Fruit fly (Drosophila melanogaster): Measurements from ENCODE around the gene Sf3b5.

The Sf3b5 gene

DNA sequence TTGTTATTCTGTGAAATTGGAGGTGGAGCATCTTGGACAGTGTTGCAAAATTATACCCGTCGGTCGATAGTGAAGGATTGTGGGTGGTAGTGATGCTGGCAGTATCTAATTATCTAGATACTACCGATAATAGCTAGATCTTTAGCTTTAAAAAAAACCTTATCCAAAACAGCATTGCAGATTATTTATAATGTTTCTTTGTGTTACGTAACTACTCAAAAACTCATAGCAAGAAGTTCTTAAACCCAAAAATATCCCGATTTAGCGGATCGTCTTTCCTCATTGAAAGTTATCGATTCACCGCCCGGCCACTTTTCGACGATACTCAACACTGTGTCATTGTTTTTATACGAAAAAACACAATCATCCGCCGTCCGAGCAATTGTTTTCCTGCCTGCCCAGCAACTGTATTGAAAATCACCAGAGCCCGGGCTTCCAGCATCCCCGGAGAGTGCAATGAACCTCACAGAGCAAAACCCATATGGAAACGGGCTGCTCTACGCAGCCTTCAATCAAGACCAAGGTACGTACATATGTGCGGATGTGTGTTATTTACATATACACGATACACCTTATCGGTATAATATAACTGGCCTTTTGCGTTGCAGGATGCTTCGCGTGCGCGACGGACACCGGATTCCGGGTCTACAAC lies 22.1 kb downstream of the Sf3b5 start, which contains the start of gene CG11975 (continued):
- TF ChIP-seq ewg (GFP tag; optimal IDR thresholded peaks at IDR 0.05) (peak; percentile 50), YL-1 (GFP tag; optimal IDR thresholded peaks at IDR 0.05) (peak; percentile 77), dati (GFP tag; IDR thresholded peaks at IDR 0.05) (no peak), ems (GFP tag; optimal IDR thresholded peaks at IDR 0.05) (peak; percentile 87), Myb (GFP tag; optimal IDR thresholded peaks at IDR 0.05) (peak; percentile 74), CG4328 (GFP tag; optimal IDR thresholded peaks at IDR 0.05) (peak; percentile 30), CG14965 (GFP tag; optimal IDR thresholded peaks at IDR 0.05; ENCODE audit: borderline replicate concordance) (peak; percentile 6), Vsx1 (GFP tag; optimal IDR thresholded peaks at IDR 0.05) (no peak), CG1603 (tag; optimal IDR thresholded peaks at IDR 0.05) (no peak), Mes4 (GFP tag; optimal IDR thresholded peaks at IDR 0.05) (peak; percentile 69), CG14667 (GFP tag; IDR thresholded peaks at IDR 0.05) (0 out of 2 replicates have a peak, but pooled peaks have one; percentile 12), CG3281 (GFP tag; optimal IDR thresholded peaks at IDR 0.05) (peak; percentile 76), Adf1 (GFP tag; IDR thresholded peaks at IDR 0.05) (0 out of 2 replicates have a peak, but pooled peaks have one; percentile 12), CG4707 (GFP tag; optimal IDR thresholded peaks at IDR 0.05) (no peak), row (GFP tag; IDR thresholded peaks at IDR 0.05) (peak; percentile 87), sug (tag; optimal IDR thresholded peaks at IDR 0.05) (peak; percentile 80), Opbp (GFP tag; IDR thresholded peaks at IDR 0.05; ENCODE audit: partially characterized antibody) (peak; percentile 55; the same call in 2 of the 3 replicates), dysf (GFP tag; IDR thresholded peaks at IDR 0.05) (peak; percentile 70), slp2 (GFP tag; optimal IDR thresholded peaks at IDR 0.05) (peak; percentile 78), CG15514 (GFP tag; optimal IDR thresholded peaks at IDR 0.05) (peak; percentile 77), BEAF-32 (GFP tag; optimal IDR thresholded peaks at IDR 0.05) (peak; percentile 84), CG12104 (GFP tag; optimal IDR thresholded peaks at IDR 0.05) (peak; percentile 60), gce (GFP tag; IDR thresholded peaks at IDR 0.05) (no peak), prd (optimal IDR thresholded peaks at IDR 0.05) (no peak), prd (GFP tag; IDR thresholded peaks at IDR 0.05) (peak; percentile 55), disco-r (GFP tag; optimal IDR thresholded peaks at IDR 0.05) (peak; percentile 72), CG17361 (GFP tag; IDR thresholded peaks at IDR 0.05) (peak; percentile 80), CG9797 (GFP tag; optimal IDR thresholded peaks at IDR 0.05) (peak; percentile 24), CG9215 (GFP tag; IDR thresholded peaks at IDR 0.05) (peak; percentile 79), Jarid2 (GFP tag; optimal IDR thresholded peaks at IDR 0.05) (peak; percentile 32), klu (GFP tag; IDR thresholded peaks at IDR 0.05) (peak; percentile 96), sob (GFP tag; IDR thresholded peaks at IDR 0.05) (peak; percentile 86), CG18764 (GFP tag; optimal IDR thresholded peaks at IDR 0.05) (peak; percentile 62), unc-4 (GFP tag; IDR thresholded peaks at IDR 0.05; ENCODE audit: partially characterized antibody) (peak; percentile 77), CG10267 (tag; optimal IDR thresholded peaks at IDR 0.05) (peak; percentile 99), rib (GFP tag; IDR thresholded peaks at IDR 0.05) (no peak), CG6175 (GFP tag; IDR thresholded peaks at IDR 0.05) (no peak), ase (GFP tag; IDR thresholded peaks at IDR 0.05) (0 out of 3 replicates have a peak, but pooled peaks have one; percentile 38), CG10274 (GFP tag; optimal IDR thresholded peaks at IDR 0.05) (no peak), HHEX (GFP tag; optimal IDR thresholded peaks at IDR 0.05) (peak; percentile 66), TFAM (GFP tag; optimal IDR thresholded peaks at IDR 0.05) (no peak), Ets97D (GFP tag; optimal IDR thresholded peaks at IDR 0.05) (peak; percentile 82), Mad (GFP tag; optimal IDR thresholded peaks at IDR 0.05) (peak; percentile 70), MBD-R2 (GFP tag; IDR thresholded peaks at IDR 0.05) (peak; percentile 89), CG30431 (GFP tag; optimal IDR thresholded peaks at IDR 0.05) (peak; percentile 30), CG10209 (GFP tag; optimal IDR thresholded peaks at IDR 0.05) (peak; percentile 47), CG12391 (tag; optimal IDR thresholded peaks at IDR 0.05) (peak; percentile 78), onecut (GFP tag; IDR thresholded peaks at IDR 0.05) (peak; percentile 85), BtbVII (GFP tag; optimal IDR thresholded peaks at IDR 0.05) (peak; percentile 28), Gug (GFP tag; IDR thresholded peaks at IDR 0.05) (peak; percentile 56; the same call in 1 of the 4 replicates)

Data from whole organism, embryonic.